Worm (Caenorhabditis elegans) whole organism, late embryonic: Measurements from ENCODE around the gene C08B6.10.
A peak's percentile ranks its signal among the peaks of the same experiment; 100 is the strongest.

Source experiments
- C08G9.2 ChIP-seq: sonication (generic microtip); optimal IDR thresholded peaks from 2 replicates; lab custom pipeline; 2016; ENCODE audit warnings: mild to moderate bottlenecking, missing genetic modification characterization, moderate library complexity, missing compliant biosample characterization
- C38D4.7 ChIP-seq: fragments of 200-800 bp; sonication (Bioruptor generic); optimal IDR thresholded peaks from 2 replicates; lab custom pipeline; 2018; ENCODE audit warnings: mild to moderate bottlenecking, missing genetic modification characterization, moderate library complexity, missing compliant biosample characterization
- F13H6.1 ChIP-seq: sonication (generic microtip); optimal IDR thresholded peaks from 2 replicates; lab custom pipeline; 2016; ENCODE audit warnings: missing genetic modification characterization, missing compliant biosample characterization
- K09A11.1 ChIP-seq: sonication (generic microtip); optimal IDR thresholded peaks from 2 replicates; lab custom pipeline; 2017; ENCODE audit warnings: antibody characterized with exemption, mild to moderate bottlenecking, missing genetic modification characterization, missing compliant biosample characterization; ENCODE audit not compliant: insufficient read depth
- T23F11.4 ChIP-seq: fragments of 200-800 bp; sonication (Bioruptor generic); optimal IDR thresholded peaks from 2 replicates; lab custom pipeline; 2018; ENCODE audit warnings: mild to moderate bottlenecking, missing genetic modification characterization, missing compliant biosample characterization
- Y22D7AL.16 ChIP-seq: sonication (generic microtip); optimal IDR thresholded peaks from 2 replicates; lab custom pipeline; 2016; ENCODE audit warnings: missing genetic modification characterization, missing compliant biosample characterization
- ahr-1 ChIP-seq: sonication (generic microtip); optimal IDR thresholded peaks from 2 replicates; lab custom pipeline; 2016; ENCODE audit warnings: missing genetic modification characterization, missing compliant biosample characterization
- ceh-14 ChIP-seq: sonication (generic microtip); optimal IDR thresholded peaks from 2 replicates; lab custom pipeline; 2016; ENCODE audit warnings: missing genotype, missing genetic modification characterization, missing compliant biosample characterization
- ceh-18 ChIP-seq: sonication (generic microtip); optimal IDR thresholded peaks from 2 replicates; lab custom pipeline; 2016; ENCODE audit warnings: missing genetic modification characterization, missing compliant biosample characterization
- ceh-19 ChIP-seq: fragments of 200-800 bp; sonication (Bioruptor generic); optimal IDR thresholded peaks from 2 replicates; lab custom pipeline; 2018; ENCODE audit warnings: mild to moderate bottlenecking, missing genetic modification characterization, missing compliant biosample characterization
- ceh-2 ChIP-seq: sonication (generic microtip); optimal IDR thresholded peaks from 2 replicates; lab custom pipeline; 2016; ENCODE audit warnings: missing genotype, missing genetic modification characterization, missing compliant biosample characterization
- ceh-22 ChIP-seq: sonication (generic microtip); optimal IDR thresholded peaks from 2 replicates; lab custom pipeline; 2017; ENCODE audit warnings: missing biosample characterization, missing genetic modification characterization
- ceh-30 ChIP-seq: fragments of 150-350 bp; optimal IDR thresholded peaks from 2 replicates; lab custom pipeline; 2014; ENCODE audit warnings: missing biosample characterization, missing genetic modification characterization
- ceh-31 ChIP-seq: sonication (generic microtip); optimal IDR thresholded peaks from 2 replicates; lab custom pipeline; 2016; ENCODE audit warnings: missing genetic modification characterization, missing compliant biosample characterization
- ceh-34 ChIP-seq: sonication (generic microtip); optimal IDR thresholded peaks from 2 replicates; lab custom pipeline; 2016; ENCODE audit warnings: mild to moderate bottlenecking, missing genetic modification characterization, missing compliant biosample characterization
- ceh-45 ChIP-seq: fragments of 200-800 bp; sonication (Bioruptor generic); IDR thresholded peaks from 2 replicates; pipeline ENCODE4 v1.3.6; 2022; ENCODE audit warnings: missing genetic modification reagents, missing genetic modification characterization, missing compliant biosample characterization
- ceh-48 ChIP-seq: sonication (generic microtip); optimal IDR thresholded peaks from 2 replicates; lab custom pipeline; 2016; ENCODE audit warnings: missing genetic modification characterization, inconsistent platforms, missing compliant biosample characterization
- ceh-6 ChIP-seq: fragments of 200-800 bp; sonication (Bioruptor generic); optimal IDR thresholded peaks from 2 replicates; lab custom pipeline; 2018; ENCODE audit warnings: mild to moderate bottlenecking, missing genetic modification characterization, missing compliant biosample characterization
- ceh-9 ChIP-seq: sonication (generic microtip); optimal IDR thresholded peaks from 2 replicates; lab custom pipeline; 2016; ENCODE audit warnings: mild to moderate bottlenecking, missing genetic modification characterization, inconsistent platforms, missing compliant biosample characterization
- dmd-4 ChIP-seq: sonication (generic microtip); optimal IDR thresholded peaks from 2 replicates; lab custom pipeline; 2016; ENCODE audit warnings: borderline replicate concordance, missing genetic modification characterization, missing compliant biosample characterization
- dve-1 ChIP-seq: sonication (generic microtip); optimal IDR thresholded peaks from 2 replicates; lab custom pipeline; 2017; ENCODE audit warnings: antibody characterized with exemption, mild to moderate bottlenecking, missing genetic modification characterization, missing compliant biosample characterization
- elt-2 ChIP-seq: sonication (generic microtip); optimal IDR thresholded peaks from 2 replicates; lab custom pipeline; 2016; ENCODE audit warnings: missing genetic modification reagents, missing genetic modification characterization, missing compliant biosample characterization
- elt-4 ChIP-seq: sonication (generic microtip); optimal IDR thresholded peaks from 2 replicates; lab custom pipeline; 2016; ENCODE audit warnings: missing genetic modification characterization, missing compliant biosample characterization
- fkh-10 ChIP-seq: fragments of 150-350 bp; optimal IDR thresholded peaks from 2 replicates; lab custom pipeline; 2014; ENCODE audit warnings: missing biosample characterization, missing genetic modification reagents, missing genetic modification characterization
- gmeb-2 ChIP-seq: sonication (generic microtip); optimal IDR thresholded peaks from 2 replicates; lab custom pipeline; 2016; ENCODE audit warnings: missing genetic modification characterization, inconsistent platforms, missing compliant biosample characterization
- hlh-15 ChIP-seq: sonication (generic microtip); optimal IDR thresholded peaks from 2 replicates; lab custom pipeline; 2016; ENCODE audit warnings: missing genetic modification characterization, missing compliant biosample characterization
- hlh-30 ChIP-seq: sonication (generic microtip); optimal IDR thresholded peaks from 2 replicates; lab custom pipeline; 2017; ENCODE audit warnings: antibody characterized with exemption, missing genetic modification characterization, missing compliant biosample characterization; ENCODE audit not compliant: insufficient read depth
- hlh-6 ChIP-seq: sonication (generic microtip); optimal IDR thresholded peaks from 2 replicates; lab custom pipeline; 2016; ENCODE audit warnings: missing genotype, missing genetic modification characterization, missing compliant biosample characterization
- hlh-8 ChIP-seq: sonication (generic microtip); optimal IDR thresholded peaks from 2 replicates; lab custom pipeline; 2016; ENCODE audit warnings: missing genotype, missing genetic modification characterization, missing compliant biosample characterization
- lim-6 ChIP-seq: sonication (generic microtip); optimal IDR thresholded peaks from 2 replicates; lab custom pipeline; 2016; ENCODE audit warnings: missing genetic modification characterization, missing compliant biosample characterization
- lin-11 ChIP-seq: fragments of 200-800 bp; sonication (Bioruptor generic); optimal IDR thresholded peaks from 2 replicates; lab custom pipeline; 2018; ENCODE audit warnings: mild to moderate bottlenecking, missing genetic modification characterization, missing compliant biosample characterization
- madf-2 ChIP-seq: sonication (generic microtip); optimal IDR thresholded peaks from 2 replicates; lab custom pipeline; 2017; ENCODE audit warnings: missing genetic modification characterization, missing compliant biosample characterization
- nfya-1 ChIP-seq: sonication (generic microtip); optimal IDR thresholded peaks from 2 replicates; lab custom pipeline; 2017; ENCODE audit warnings: missing genetic modification characterization, mild to moderate bottlenecking, missing compliant biosample characterization, antibody characterized with exemption, moderate library complexity
- nhr-11 ChIP-seq: fragments of 150-350 bp; optimal IDR thresholded peaks from 2 replicates; lab custom pipeline; 2014; ENCODE audit warnings: missing biosample characterization, missing genetic modification characterization
- nhr-232 ChIP-seq: sonication (generic microtip); optimal IDR thresholded peaks from 2 replicates; lab custom pipeline; 2016; ENCODE audit warnings: missing genetic modification characterization, missing compliant biosample characterization
- npax-4 ChIP-seq: sonication (generic microtip); optimal IDR thresholded peaks from 2 replicates; lab custom pipeline; 2016; ENCODE audit warnings: missing genetic modification characterization, missing compliant biosample characterization
- odd-2 ChIP-seq: sonication (generic microtip); optimal IDR thresholded peaks from 2 replicates; lab custom pipeline; 2017; ENCODE audit warnings: antibody characterized with exemption, mild to moderate bottlenecking, missing genetic modification characterization, missing compliant biosample characterization
- pag-3 ChIP-seq: sonication (generic microtip); optimal IDR thresholded peaks from 2 replicates; lab custom pipeline; 2016; ENCODE audit warnings: missing compliant biosample characterization, missing genetic modification characterization, borderline replicate concordance
- pax-1 ChIP-seq: fragments of 150-350 bp; optimal IDR thresholded peaks from 2 replicates; lab custom pipeline; 2014; ENCODE audit warnings: missing biosample characterization, missing genetic modification characterization
- pha-2 ChIP-seq: sonication (generic microtip); optimal IDR thresholded peaks from 2 replicates; lab custom pipeline; 2017; ENCODE audit warnings: mild to moderate bottlenecking, missing genetic modification characterization, missing compliant biosample characterization
- pqm-1 ChIP-seq: sonication (generic microtip); optimal IDR thresholded peaks from 2 replicates; lab custom pipeline; 2016; ENCODE audit warnings: missing genetic modification characterization, missing compliant biosample characterization
- pros-1 ChIP-seq: fragments of 150-350 bp; optimal IDR thresholded peaks from 2 replicates; lab custom pipeline; 2014; ENCODE audit warnings: missing biosample characterization, missing genetic modification reagents, missing genetic modification characterization
- rnt-1 ChIP-seq: sonication (generic microtip); optimal IDR thresholded peaks from 2 replicates; lab custom pipeline; 2016; ENCODE audit warnings: missing genetic modification characterization, missing compliant biosample characterization
- sox-2 ChIP-seq: fragments of 200-800 bp; sonication (Bioruptor generic); IDR thresholded peaks from 2 replicates; pipeline ENCODE4 v1.3.6; 2022; ENCODE audit warnings: missing genetic modification reagents, missing genetic modification characterization, missing compliant biosample characterization
- sox-4 ChIP-seq: sonication (generic microtip); optimal IDR thresholded peaks from 2 replicates; lab custom pipeline; 2017; ENCODE audit warnings: mild to moderate bottlenecking, missing genetic modification characterization, inconsistent platforms, missing compliant biosample characterization
- syd-9 ChIP-seq: sonication (generic microtip); optimal IDR thresholded peaks from 2 replicates; lab custom pipeline; 2016; ENCODE audit warnings: mild to moderate bottlenecking, missing genetic modification characterization, moderate library complexity, missing compliant biosample characterization
- tbx-2 ChIP-seq: sonication (generic microtip); optimal IDR thresholded peaks from 2 replicates; lab custom pipeline; 2016; ENCODE audit warnings: missing genetic modification characterization, missing compliant biosample characterization
- ttx-3 ChIP-seq: sonication (generic microtip); optimal IDR thresholded peaks from 2 replicates; lab custom pipeline; 2016; ENCODE audit warnings: missing genetic modification reagents, missing genetic modification characterization, missing compliant biosample characterization
- unc-3 ChIP-seq, 2 experiments: fragments of 200-800 bp in 1 of 2; sonication (Bioruptor generic) in 1 of 2; sonication (generic microtip) in 1 of 2; conservative IDR thresholded peaks in 1 of 2; optimal IDR thresholded peaks in 1 of 2; 2 replicates each; pipeline versions ENCODE4 v1.3.6 to Lab custom; 2016 to 2022; ENCODE audit warnings: missing compliant biosample characterization in 2 of 2, missing genetic modification characterization in 2 of 2, missing genetic modification reagents in 1 of 2
- unc-42 ChIP-seq: sonication (generic microtip); optimal IDR thresholded peaks from 2 replicates; lab custom pipeline; 2016; ENCODE audit warnings: missing genotype, missing genetic modification characterization, missing compliant biosample characterization
- unc-55 ChIP-seq: sonication (generic microtip); optimal IDR thresholded peaks from 2 replicates; lab custom pipeline; 2017; ENCODE audit warnings: missing biosample characterization, missing genetic modification reagents, missing genetic modification characterization
- unc-86 ChIP-seq: sonication (generic microtip); optimal IDR thresholded peaks from 2 replicates; lab custom pipeline; 2016; ENCODE audit warnings: missing genetic modification characterization, missing compliant biosample characterization
- zip-5 ChIP-seq: sonication (generic microtip); optimal IDR thresholded peaks from 2 replicates; lab custom pipeline; 2016; ENCODE audit warnings: missing genetic modification characterization, missing compliant biosample characterization

The C08B6.10 gene

DNA sequence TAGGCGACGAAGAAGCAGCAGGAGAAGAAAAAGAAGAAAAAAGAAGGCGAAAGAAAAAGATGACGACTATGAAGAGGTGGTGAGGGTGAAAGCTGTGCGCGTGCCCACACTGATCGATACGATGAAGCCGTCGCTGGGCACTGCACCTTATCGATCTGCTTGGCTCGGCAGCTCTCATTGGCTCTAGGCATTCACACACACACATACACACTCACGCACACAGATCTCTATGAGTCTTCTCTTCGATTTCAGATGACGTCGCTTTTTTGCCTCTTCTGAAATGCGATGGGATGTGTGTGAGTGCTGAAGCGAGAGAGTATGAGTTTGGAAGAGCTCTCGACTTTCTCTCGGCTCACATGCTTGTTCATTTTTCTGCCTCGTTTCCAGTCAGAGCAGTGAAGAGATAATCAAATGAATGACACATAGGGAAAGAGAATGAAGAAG lies 49.4 kb downstream of the C08B6.10 start:
- no peak for TF ChIP-seq C38D4.7 (GFP tag; lab: Kevin White, UChicago)
- no peak for TF ChIP-seq odd-2 (tag; lab: Kevin White, UChicago)
- no peak for TF ChIP-seq pros-1 (tag; lab: Kevin White, UChicago)
- TF ChIP-seq hlh-15 (tag; lab: Kevin White, UChicago): no peak
- TF ChIP-seq gmeb-2 (tag; lab: Kevin White, UChicago): no peak
- no peak for TF ChIP-seq unc-86 (tag; lab: Kevin White, UChicago)
- TF ChIP-seq ceh-6 (GFP tag; lab: Kevin White, UChicago): no peak
- no peak for TF ChIP-seq lin-11 (tag; lab: Kevin White, UChicago)
- TF ChIP-seq madf-2 (tag; lab: Kevin White, UChicago): no peak
- no peak for TF ChIP-seq ttx-3 (tag; lab: Kevin White, UChicago)
- no peak for TF ChIP-seq ceh-22 (tag; lab: Kevin White, UChicago)
- no peak for TF ChIP-seq ceh-30 (tag; lab: Kevin White, UChicago)
- no peak for TF ChIP-seq sox-4 (tag; lab: Kevin White, UChicago)
- TF ChIP-seq elt-2 (tag; lab: Kevin White, UChicago): no peak
- no peak for TF ChIP-seq fkh-10
- no peak for TF ChIP-seq dve-1
- TF ChIP-seq nhr-232 (tag; lab: Kevin White, UChicago): no peak
- TF ChIP-seq pha-2: no peak
- TF ChIP-seq elt-4: no peak
- no peak for TF ChIP-seq T23F11.4 (GFP tag; lab: Kevin White, UChicago)
- no peak for TF ChIP-seq lim-6
- TF ChIP-seq ceh-34 (tag; lab: Kevin White, UChicago): peak; percentile 24
- no peak for TF ChIP-seq pag-3 (tag; lab: Kevin White, UChicago)
- no peak for TF ChIP-seq sox-2 (GFP tag; lab: Robert Waterston, UW)
- TF ChIP-seq ahr-1 (tag; lab: Kevin White, UChicago): no peak
- TF ChIP-seq unc-42 (tag; lab: Kevin White, UChicago): peak; percentile 96
- no peak for TF ChIP-seq rnt-1
- no peak for TF ChIP-seq ceh-9 (tag; lab: Kevin White, UChicago)
- TF ChIP-seq ceh-48: peak; percentile 99
- TF ChIP-seq unc-3 (GFP tag; conservative IDR thresholded peaks at IDR 0.05; lab: Robert Waterston, UW): no peak
- peak; percentile 32 for TF ChIP-seq unc-3 (tag; optimal IDR thresholded peaks at IDR 0.05; lab: Kevin White, UChicago)
- TF ChIP-seq pqm-1: no peak
- TF ChIP-seq ceh-45 (GFP tag; lab: Robert Waterston, UW): no peak
- no peak for TF ChIP-seq hlh-6
- no peak for TF ChIP-seq Y22D7AL.16
- TF ChIP-seq nhr-11 (tag; lab: Kevin White, UChicago): no peak
- peak; percentile 96 for TF ChIP-seq nfya-1 (tag; lab: Kevin White, UChicago)
- TF ChIP-seq C08G9.2 (tag; lab: Kevin White, UChicago): no peak
- no peak for TF ChIP-seq ceh-2 (tag; lab: Kevin White, UChicago)
- no peak for TF ChIP-seq syd-9 (tag; lab: Kevin White, UChicago)
- TF ChIP-seq ceh-31 (tag; lab: Kevin White, UChicago): peak; percentile 82
- TF ChIP-seq K09A11.1: no peak
- TF ChIP-seq ceh-14 (tag; lab: Kevin White, UChicago): peak; percentile 83
- TF ChIP-seq tbx-2 (tag; lab: Kevin White, UChicago): peak; percentile 37
- TF ChIP-seq unc-55 (GFP tag; lab: Kevin White, UChicago): no peak
- peak; percentile 41 for TF ChIP-seq ceh-18 (tag; lab: Kevin White, UChicago)
- no peak for TF ChIP-seq hlh-8
- peak; percentile 66 for TF ChIP-seq hlh-30 (tag; lab: Kevin White, UChicago)
- TF ChIP-seq dmd-4 (tag; lab: Kevin White, UChicago): no peak
- no peak for TF ChIP-seq pax-1 (tag; lab: Kevin White, UChicago)
- no peak for TF ChIP-seq F13H6.1 (tag; lab: Kevin White, UChicago)
- TF ChIP-seq zip-5 (tag; lab: Kevin White, UChicago): no peak
- peak; percentile 31 for TF ChIP-seq ceh-19 (GFP tag; lab: Kevin White, UChicago)
- TF ChIP-seq npax-4 (tag; lab: Kevin White, UChicago): no peak
